Fruit fly (Drosophila melanogaster): ENCODE data around the gene CG2698.

Gene CG2698

dm6 chr3R:7993506-7993905 lies 7.9 kb upstream of the CG2698 start:
- no peak for TF ChIP-seq CG13204 (GFP tag; optimal IDR thresholded peaks at IDR 0.05)
- TF ChIP-seq Pif1A (GFP tag; optimal IDR thresholded peaks at IDR 0.05): no peak
- TF ChIP-seq CG34367 (tag; optimal IDR thresholded peaks at IDR 0.05): no peak
- no peak for TF ChIP-seq Pif1B (GFP tag; optimal IDR thresholded peaks at IDR 0.05)
- no peak for TF ChIP-seq CG4496 (GFP tag; IDR thresholded peaks at IDR 0.05)
- no peak for TF ChIP-seq Ets98B (GFP tag; IDR thresholded peaks at IDR 0.05)
- no peak for TF ChIP-seq fd96Ca (GFP tag; IDR thresholded peaks at IDR 0.05)
- no peak for TF ChIP-seq gl (tag; optimal IDR thresholded peaks at IDR 0.05)
- TF ChIP-seq Snoo (tag; optimal IDR thresholded peaks at IDR 0.05): no peak
- TF ChIP-seq CG14655 (GFP tag; optimal IDR thresholded peaks at IDR 0.05): no peak
- TF ChIP-seq D1 (tag; optimal IDR thresholded peaks at IDR 0.05): no peak
- no peak for TF ChIP-seq CG12605 (GFP tag; IDR thresholded peaks at IDR 0.05)
- no peak for TF ChIP-seq rn (GFP tag; IDR thresholded peaks at IDR 0.05)
- TF ChIP-seq CG17806 (tag; optimal IDR thresholded peaks at IDR 0.05): no peak
- no peak for TF ChIP-seq CG10348 (GFP tag; IDR thresholded peaks at IDR 0.05)
- TF ChIP-seq CG8301 (tag; optimal IDR thresholded peaks at IDR 0.05): no peak
- TF ChIP-seq CG15710 (tag; optimal IDR thresholded peaks at IDR 0.05): no peak
- no peak for TF ChIP-seq CG8159 (tag; optimal IDR thresholded peaks at IDR 0.05)
- TF ChIP-seq EcR (GFP tag; optimal IDR thresholded peaks at IDR 0.05): no peak

- TF ChIP-seq CG12605 (GFP tag; IDR thresholded peaks at IDR 0.05): no peak
- no peak for TF ChIP-seq Pif1A (GFP tag; optimal IDR thresholded peaks at IDR 0.05)
- TF ChIP-seq EcR (GFP tag; optimal IDR thresholded peaks at IDR 0.05): no peak
- TF ChIP-seq CG15710 (tag; optimal IDR thresholded peaks at IDR 0.05): no peak
- TF ChIP-seq fd96Ca (GFP tag; IDR thresholded peaks at IDR 0.05): no peak
- no peak for TF ChIP-seq CG34367 (tag; optimal IDR thresholded peaks at IDR 0.05)
- no peak for TF ChIP-seq CG9948 (tag; optimal IDR thresholded peaks at IDR 0.05)
- no peak for TF ChIP-seq CG14655 (GFP tag; optimal IDR thresholded peaks at IDR 0.05)
- no peak for TF ChIP-seq gl (tag; optimal IDR thresholded peaks at IDR 0.05)
- TF ChIP-seq CG13204 (GFP tag; optimal IDR thresholded peaks at IDR 0.05): no peak
These were observed 6.7 kb upstream of the CG2698 start for dm6 chr3R:7994629-7995028.

dm6 chr3R:7995722-7996121 lies 5.6 kb upstream of the CG2698 start, which contains the start of gene Elovl7:
Gene Elovl7, minus strand, starts transcription at chr3R:7995852.
- TF ChIP-seq CG4496 (GFP tag; IDR thresholded peaks at IDR 0.05) (no peak), Snoo (tag; optimal IDR thresholded peaks at IDR 0.05) (no peak), rn (GFP tag; IDR thresholded peaks at IDR 0.05) (no peak), Pif1B (GFP tag; optimal IDR thresholded peaks at IDR 0.05) (no peak), D1 (tag; optimal IDR thresholded peaks at IDR 0.05) (no peak), CG8301 (tag; optimal IDR thresholded peaks at IDR 0.05) (no peak), EcR (GFP tag; optimal IDR thresholded peaks at IDR 0.05) (peak; percentile 41), CG13204 (GFP tag; optimal IDR thresholded peaks at IDR 0.05) (peak; percentile 93), CG9948 (tag; optimal IDR thresholded peaks at IDR 0.05) (no peak), CG15710 (tag; optimal IDR thresholded peaks at IDR 0.05) (no peak), CG8159 (tag; optimal IDR thresholded peaks at IDR 0.05) (no peak), gl (tag; optimal IDR thresholded peaks at IDR 0.05) (no peak), CG12605 (GFP tag; IDR thresholded peaks at IDR 0.05) (no peak), CG34367 (tag; optimal IDR thresholded peaks at IDR 0.05) (no peak)

- TF ChIP-seq CG9948 (tag; optimal IDR thresholded peaks at IDR 0.05) (no peak), CG32121 (GFP tag; IDR thresholded peaks at IDR 0.05) (no peak), Ets98B (GFP tag; IDR thresholded peaks at IDR 0.05) (no peak), EcR (GFP tag; optimal IDR thresholded peaks at IDR 0.05) (no peak), CG17806 (tag; optimal IDR thresholded peaks at IDR 0.05) (no peak), Pif1A (GFP tag; optimal IDR thresholded peaks at IDR 0.05) (no peak), CG10348 (GFP tag; IDR thresholded peaks at IDR 0.05) (no peak), gl (tag; optimal IDR thresholded peaks at IDR 0.05) (no peak)
These were observed 2.6 kb upstream of the CG2698 start for dm6 chr3R:7998778-7999177.

- no peak for TF ChIP-seq Ets98B (GFP tag; IDR thresholded peaks at IDR 0.05)
- no peak for TF ChIP-seq CG17806 (tag; optimal IDR thresholded peaks at IDR 0.05)
- TF ChIP-seq D1 (tag; optimal IDR thresholded peaks at IDR 0.05): no peak
- TF ChIP-seq Snoo (tag; optimal IDR thresholded peaks at IDR 0.05): no peak
- no peak for TF ChIP-seq CG14655 (GFP tag; optimal IDR thresholded peaks at IDR 0.05)
- no peak for TF ChIP-seq CG32121 (GFP tag; IDR thresholded peaks at IDR 0.05)
- no peak for TF ChIP-seq rn (GFP tag; IDR thresholded peaks at IDR 0.05)
- TF ChIP-seq CG13204 (GFP tag; optimal IDR thresholded peaks at IDR 0.05): no peak
- no peak for TF ChIP-seq CG4496 (GFP tag; IDR thresholded peaks at IDR 0.05)
- no peak for TF ChIP-seq CG15710 (tag; optimal IDR thresholded peaks at IDR 0.05)
These were observed 1.7 kb upstream of the CG2698 start, which contains the start of gene PIG-H for dm6 chr3R:7999530-8000116. Gene PIG-H, plus strand, starts transcription at chr3R:7999832.

- no peak for TF ChIP-seq CG10348 (GFP tag; IDR thresholded peaks at IDR 0.05)
- peak; percentile 54 for TF ChIP-seq EcR (GFP tag; optimal IDR thresholded peaks at IDR 0.05)
- peak; percentile 87 for TF ChIP-seq CG12605 (GFP tag; IDR thresholded peaks at IDR 0.05)
These were observed 6.4 kb downstream of the CG2698 start, which contains the start of gene CG2767 for dm6 chr3R:8007595-8008255. Gene CG2767, minus strand, starts transcription at chr3R:8008110.
